Fruit fly (Drosophila melanogaster) whole organism, embryonic: ENCODE measurements around the gene CG7903.

ENCODE experiments used
- Ada2b ChIP-seq: fragments of 200-800 bp; sonication (Bioruptor generic); IDR thresholded peaks from 2 replicates; pipeline ENCODE4 v1.3.6; 2022; ENCODE audit warnings: missing biosample characterization, missing genetic modification characterization
- CG11723 ChIP-seq: fragments of 200-800 bp; sonication (Bioruptor generic); optimal IDR thresholded peaks from 2 replicates; lab custom pipeline; 2017; ENCODE audit warnings: missing biosample characterization, mild to moderate bottlenecking, missing genetic modification characterization
- CG43689 ChIP-seq: fragments of 200-800 bp; sonication (Bioruptor generic); IDR thresholded peaks from 2 replicates; pipeline ENCODE4 v1.3.6; 2022; ENCODE audit warnings: missing biosample characterization, missing genetic modification characterization
- H15 ChIP-seq: fragments of 200-800 bp; sonication (Bioruptor generic); IDR thresholded peaks from 3 replicates; pipeline ENCODE4 v1.3.6; 2022; ENCODE audit warnings: missing biosample characterization, missing genetic modification characterization
- Hmr ChIP-seq: fragments of 200-800 bp; sonication (Bioruptor generic); optimal IDR thresholded peaks from 3 replicates; lab custom pipeline; 2017; ENCODE audit warnings: mild to moderate bottlenecking, missing biosample characterization, missing genetic modification reagents, missing genetic modification characterization
- Oli ChIP-seq: fragments of 200-800 bp; sonication (Bioruptor generic); optimal IDR thresholded peaks from 2 replicates; lab custom pipeline; 2018; ENCODE audit warnings: missing biosample characterization, mild to moderate bottlenecking, missing genetic modification characterization, moderate library complexity
- ase ChIP-seq: fragments of 200-800 bp; sonication (Bioruptor generic); IDR thresholded peaks from 3 replicates; pipeline ENCODE4 v1.3.6; 2022; ENCODE audit warnings: missing biosample characterization, missing genetic modification characterization
- az2 ChIP-seq: fragments of 200-800 bp; sonication (Bioruptor generic); optimal IDR thresholded peaks from 3 replicates; lab custom pipeline; 2016; ENCODE audit warnings: missing biosample characterization, missing genetic modification characterization
- dmrt11E ChIP-seq: fragments of 200-800 bp; sonication (Bioruptor generic); optimal IDR thresholded peaks from 3 replicates; lab custom pipeline; 2018; ENCODE audit warnings: missing biosample characterization, mild to moderate bottlenecking, missing genetic modification characterization, moderate library complexity
- her ChIP-seq: fragments of 200-800 bp; sonication (Bioruptor generic); optimal IDR thresholded peaks from 2 replicates; lab custom pipeline; 2016; ENCODE audit warnings: missing biosample characterization, missing genetic modification characterization
- pnt ChIP-seq: fragments of 200-800 bp; sonication (Bioruptor generic); optimal IDR thresholded peaks from 3 replicates; lab custom pipeline; 2016; ENCODE audit warnings: missing biosample characterization, missing genetic modification characterization
- prd ChIP-seq, 3 experiments: fragments of >200 bp in 2 of 3; fragments of 200-800 bp in 1 of 3; sonication (Bioruptor generic) in 1 of 3; optimal IDR thresholded peaks in 2 of 3; IDR thresholded peaks in 1 of 3; 2 replicates in 2 of 3; 3 replicates in 1 of 3; pipeline versions ENCODE4 v1.3.6 to Lab custom; 2017 to 2022; ENCODE audit warnings: missing biosample characterization in 1 of 3, missing genetic modification characterization in 1 of 3
- sim ChIP-seq: fragments of 200-800 bp; sonication (Bioruptor generic); IDR thresholded peaks from 2 replicates; pipeline ENCODE4 v1.3.6; 2022; ENCODE audit warnings: missing biosample characterization, missing genetic modification characterization
- wek ChIP-seq: fragments of 200-800 bp; sonication (Bioruptor generic); optimal IDR thresholded peaks from 3 replicates; lab custom pipeline; 2018; ENCODE audit warnings: missing biosample characterization, mild to moderate bottlenecking, missing genetic modification characterization, moderate library complexity

DNA sequence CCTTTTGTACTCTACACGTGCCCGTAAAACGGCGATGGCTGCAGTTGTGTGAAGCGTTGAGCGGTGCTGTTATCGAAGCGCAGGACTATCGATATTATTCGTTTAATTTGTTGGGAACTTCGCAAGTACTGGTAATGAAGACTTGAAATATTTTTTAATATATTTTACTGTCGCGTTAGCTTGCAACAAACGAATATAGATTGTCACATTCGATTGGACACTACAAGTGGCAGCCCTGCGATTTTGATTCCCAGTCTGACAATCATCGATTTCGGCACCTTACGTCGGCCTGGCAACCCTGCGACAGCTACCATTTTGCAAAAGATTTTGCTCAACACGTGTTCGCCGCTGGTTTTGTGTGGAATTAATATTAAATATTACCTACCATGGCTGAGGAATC, 9.6 kb upstream of the CG7903 start, which contains the start of the genes Nlp and Nph:
- no peak for TF ChIP-seq CG43689 (GFP tag; lab: Robert Waterston, UW)
- TF ChIP-seq dmrt11E (tag; lab: Kevin White, UChicago), result no peak
- no peak for TF ChIP-seq Oli (tag; lab: Kevin White, UChicago)
- TF ChIP-seq H15 (GFP tag; lab: Robert Waterston, UW), result no peak
- TF ChIP-seq pnt (GFP tag; lab: Kevin White, UChicago), result no peak
- no peak for TF ChIP-seq Hmr (GFP tag; lab: Kevin White, UChicago)
- no peak for TF ChIP-seq prd (optimal IDR thresholded peaks at IDR 0.05; lab: Kevin White, UChicago)
- TF ChIP-seq prd (GFP tag; IDR thresholded peaks at IDR 0.05; lab: Robert Waterston, UW), result no peak
- TF ChIP-seq sim (GFP tag; lab: Robert Waterston, UW), result no peak
- TF ChIP-seq ase (GFP tag; lab: Robert Waterston, UW), result no peak
- TF ChIP-seq Ada2b (GFP tag; lab: Robert Waterston, UW), result no peak
- no peak for TF ChIP-seq az2 (GFP tag; lab: Kevin White, UChicago)
- TF ChIP-seq wek (GFP tag; lab: Kevin White, UChicago), result no peak
- no peak for TF ChIP-seq her
- no peak for TF ChIP-seq CG11723
